Fruit fly (Drosophila melanogaster): ENCODE data around the gene Polr1C.

DNA sequence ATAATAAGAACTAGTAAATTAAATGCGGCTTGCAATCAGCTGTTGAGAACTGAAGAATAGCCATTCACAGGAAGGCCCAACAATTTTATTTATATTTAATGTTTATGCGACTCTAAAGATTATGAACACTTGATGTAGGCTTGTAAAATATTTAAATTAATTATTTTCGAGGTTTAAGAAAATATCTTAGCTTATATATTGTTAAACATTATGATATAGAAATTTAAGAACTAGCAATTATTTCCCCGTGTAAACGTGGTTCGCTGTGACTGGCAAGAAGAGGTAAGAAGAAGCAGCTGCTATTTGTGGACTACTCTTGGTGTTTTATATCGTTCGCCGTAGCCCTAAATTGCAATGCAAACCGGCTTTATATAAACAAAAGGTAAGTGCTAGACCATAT, 23.5 kb upstream of the Polr1C start, which contains the start of the genes mRpL24 and betaggt-I:
- TF ChIP-seq acj6 (GFP tag; optimal IDR thresholded peaks at IDR 0.05) (peak; percentile 97), svp (GFP tag) (peak; percentile 96), CG10669 (GFP tag; optimal IDR thresholded peaks at IDR 0.05) (peak; percentile 96), CG6792 (GFP tag; optimal IDR thresholded peaks at IDR 0.05) (peak; percentile 96)
